Fruit fly (Drosophila melanogaster) whole organism, wandering third instar larva: ENCODE measurements around the gene Pgant2.

ENCODE experiments used
- Abd-B ChIP-seq: fragments of >200 bp; optimal IDR thresholded peaks from 2 replicates; lab custom pipeline; 2017; ENCODE audit warnings: missing biosample characterization, missing genetic modification characterization
- Hnf4 ChIP-seq: fragments of 200-800 bp; sonication (Bioruptor generic); optimal IDR thresholded peaks from 2 replicates; lab custom pipeline; 2016; ENCODE audit warnings: missing biosample characterization, mild to moderate bottlenecking, missing genetic modification characterization
- Hr78 ChIP-seq: fragments of >200 bp; optimal IDR thresholded peaks from 2 replicates; lab custom pipeline; 2017; ENCODE audit warnings: missing biosample characterization, missing genetic modification characterization
- N ChIP-seq: fragments of >200 bp; optimal IDR thresholded peaks from 2 replicates; lab custom pipeline; 2018; ENCODE audit warnings: missing biosample characterization, missing external identifiers, missing genetic modification characterization
- dl ChIP-seq, 2 experiments: fragments of 175-275, 200-275 bp in 1 of 2; fragments of 200-275 bp in 1 of 2; sonication (Bioruptor generic); optimal IDR thresholded peaks; lab custom pipeline; 2018; ENCODE audit warnings: mild to moderate bottlenecking in 2 of 2, missing biosample characterization in 2 of 2, missing genetic modification characterization in 2 of 2, moderate library complexity in 2 of 2; ENCODE audit not compliant: partially characterized antibody in 2 of 2, insufficient read depth in 1 of 2
- fru ChIP-seq: fragments of 200-800 bp; sonication (Bioruptor generic); optimal IDR thresholded peaks from 3 replicates; lab custom pipeline; 2016; ENCODE audit warnings: missing biosample characterization, mild to moderate bottlenecking, missing genetic modification characterization
- h ChIP-seq: fragments of 200-800 bp; sonication (Bioruptor generic); optimal IDR thresholded peaks from 3 replicates; lab custom pipeline; 2016; ENCODE audit warnings: missing biosample characterization, mild to moderate bottlenecking, missing genetic modification characterization
- tai ChIP-seq: sonication (Bioruptor generic); optimal IDR thresholded peaks from 2 replicates; lab custom pipeline; 2016; ENCODE audit warnings: missing biosample characterization, missing genetic modification characterization
- usp ChIP-seq: fragments of >200 bp; optimal IDR thresholded peaks from 2 replicates; lab custom pipeline; 2017; ENCODE audit warnings: missing biosample characterization, missing genetic modification characterization

dm6 chr2L:3387643-3388042 is 38.9 kb downstream of the Pgant2 start, which contains the start of gene Sfp23F:
- TF ChIP-seq h (no peak), usp (no peak), tai (GFP tag; lab: Kevin White, UChicago) (no peak), Hr78 (GFP tag; lab: Kevin White, UChicago) (no peak), Abd-B (GFP tag; lab: Kevin White, UChicago) (no peak), Hnf4 (GFP tag; lab: Kevin White, UChicago) (no peak), dl (GFP tag; optimal IDR thresholded peaks at IDR 0.05; lab: Kevin White, UChicago; ENCODE audit: insufficient read depth in 1 of 2, partially characterized antibody in 2 of 2) (no peak), N (no peak), fru (GFP tag; lab: Kevin White, UChicago) (no peak)
